Worm (Caenorhabditis elegans): Measurements from ENCODE around the gene Y54G2A.13.

Y54G2A.13 gene

DNA sequence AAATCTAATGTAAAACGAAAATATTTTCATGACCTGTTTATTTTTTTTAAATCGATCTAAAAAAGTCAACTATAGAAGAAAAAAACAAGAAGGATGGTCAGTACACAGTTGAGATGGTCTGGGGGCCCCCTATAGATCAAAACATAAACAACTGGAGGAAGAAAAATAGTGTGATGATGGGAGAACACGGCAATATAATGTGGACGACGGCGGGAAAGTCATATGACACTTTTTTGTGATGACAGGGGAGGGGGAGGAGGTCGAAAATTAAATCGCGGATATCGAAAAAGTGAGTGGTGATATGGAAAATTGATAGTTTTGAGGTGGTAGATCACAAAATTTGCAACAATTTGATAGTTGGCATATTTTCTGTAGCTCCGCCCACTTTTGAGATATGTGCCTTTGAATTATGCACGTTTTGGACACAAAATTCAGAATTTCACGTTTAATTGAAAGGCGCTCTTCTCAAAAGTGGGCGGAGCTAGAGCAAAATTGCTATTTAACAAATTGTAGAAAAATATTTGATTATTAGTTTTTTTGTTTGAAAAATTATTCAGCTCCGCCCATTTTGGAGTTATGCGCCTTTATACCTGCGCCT lies 46.1 kb downstream of the Y54G2A.13 start (continued):
- peak; percentile 76 for TF ChIP-seq nhr-85 (tag)
- TF ChIP-seq nhr-90 (tag; optimal IDR thresholded peaks at IDR 0.05; ENCODE audit: poor library complexity): peak; percentile 30
- no peak for TF ChIP-seq hlh-4 (tag; optimal IDR thresholded peaks at IDR 0.05)
- peak; percentile 28 for TF ChIP-seq C16A3.4 (tag; optimal IDR thresholded peaks at IDR 0.05)
- no peak for TF ChIP-seq mab-9 (GFP tag; IDR thresholded peaks at IDR 0.05)
- TF ChIP-seq nhr-71 (tag; optimal IDR thresholded peaks at IDR 0.05): peak; percentile 77
- peak; percentile 73 for TF ChIP-seq ama-1 (optimal IDR thresholded peaks at IDR 0.05)
- TF ChIP-seq sptf-1 (tag; optimal IDR thresholded peaks at IDR 0.05): no peak
- TF ChIP-seq mep-1 (tag; optimal IDR thresholded peaks at IDR 0.05): peak; percentile 75
- no peak for TF ChIP-seq snpc-4 (tag; optimal IDR thresholded peaks at IDR 0.05)
- TF ChIP-seq dpl-1 (GFP tag; optimal IDR thresholded peaks at IDR 0.05): peak in 2 of 3 experiments; percentile 3 to 22
- peak; percentile 22 for TF ChIP-seq rnt-1 (tag; optimal IDR thresholded peaks at IDR 0.05)
- TF ChIP-seq lin-15B (tag; optimal IDR thresholded peaks at IDR 0.05): no peak
- peak; percentile 8 for TF ChIP-seq sup-37 (GFP tag; optimal IDR thresholded peaks at IDR 0.05)
- no peak for TF ChIP-seq unc-30 (tag; optimal IDR thresholded peaks at IDR 0.05)
- TF ChIP-seq snu-23 (GFP tag; optimal IDR thresholded peaks at IDR 0.05): peak; percentile 56
- peak; percentile 72 for TF ChIP-seq lin-14 (GFP tag; optimal IDR thresholded peaks at IDR 0.05)
- peak; percentile 57 for TF ChIP-seq nhr-20 (tag; optimal IDR thresholded peaks at IDR 0.05)

- TF ChIP-seq zip-4 (GFP tag; optimal IDR thresholded peaks at IDR 0.05) (no peak), C04F5.9 (tag; optimal IDR thresholded peaks at IDR 0.05) (no peak), F16B12.6 (tag; optimal IDR thresholded peaks at IDR 0.05) (no peak), ama-1 (optimal IDR thresholded peaks at IDR 0.05) (peak; percentile 46), lir-3 (tag; optimal IDR thresholded peaks at IDR 0.05; ENCODE audit: poor library complexity) (no peak), mep-1 (tag; optimal IDR thresholded peaks at IDR 0.05) (peak; percentile 28), snu-23 (GFP tag; optimal IDR thresholded peaks at IDR 0.05) (no peak), nhr-90 (tag; optimal IDR thresholded peaks at IDR 0.05; ENCODE audit: poor library complexity) (no peak), zag-1 (tag; optimal IDR thresholded peaks at IDR 0.05) (no peak), grh-1 (GFP tag; IDR thresholded peaks at IDR 0.05) (peak; percentile 79), lin-14 (GFP tag; optimal IDR thresholded peaks at IDR 0.05) (peak; percentile 74), efl-1 (optimal IDR thresholded peaks at IDR 0.05) (no peak), efl-1 (GFP tag; optimal IDR thresholded peaks at IDR 0.05 in 1 of 2) (peak in 1 of 2 experiments; percentile 15), blmp-1 (tag; optimal IDR thresholded peaks at IDR 0.05) (peak; percentile 62), aha-1 (tag; optimal IDR thresholded peaks at IDR 0.05) (no peak), nhr-77 (tag; optimal IDR thresholded peaks at IDR 0.05) (no peak), nhr-19 (GFP tag; conservative IDR thresholded peaks at IDR 0.05) (0 out of 2 replicates have a peak, but pooled peaks have one; percentile 23), egl-13 (tag; optimal IDR thresholded peaks at IDR 0.05) (no peak), hlh-17 (GFP tag; optimal IDR thresholded peaks at IDR 0.05; ENCODE audit: borderline replicate concordance) (no peak), snpc-4 (tag; optimal IDR thresholded peaks at IDR 0.05) (no peak), nhr-85 (tag) (peak; percentile 94), dpl-1 (GFP tag; optimal IDR thresholded peaks at IDR 0.05) (peak in 2 of 3 experiments; percentile 20 to 45), mef-2 (tag; optimal IDR thresholded peaks at IDR 0.05) (no peak), hpl-2 (GFP tag; optimal IDR thresholded peaks at IDR 0.05) (no peak), pax-3 (tag; optimal IDR thresholded peaks at IDR 0.05) (peak; percentile 44), unc-98 (GFP tag; IDR thresholded peaks at IDR 0.05) (no peak), sptf-1 (tag; optimal IDR thresholded peaks at IDR 0.05) (no peak), lin-35 (GFP tag; optimal IDR thresholded peaks at IDR 0.05) (peak in 1 of 2 experiments; percentile 31)
Observed at ce11 chrIV:2772209-2772851, 47.2 kb downstream of the Y54G2A.13 start.

- no peak for TF ChIP-seq hlh-4 (tag; optimal IDR thresholded peaks at IDR 0.05)
- TF ChIP-seq nhr-47 (tag; optimal IDR thresholded peaks at IDR 0.05): no peak
- TF ChIP-seq blmp-1 (tag; optimal IDR thresholded peaks at IDR 0.05): no peak
- no peak for TF ChIP-seq xbp-1 (tag; optimal IDR thresholded peaks at IDR 0.05)
- TF ChIP-seq sup-37 (GFP tag; optimal IDR thresholded peaks at IDR 0.05): no peak
- no peak for TF ChIP-seq nhr-90 (tag; optimal IDR thresholded peaks at IDR 0.05; ENCODE audit: poor library complexity)
- TF ChIP-seq lir-3 (tag; optimal IDR thresholded peaks at IDR 0.05; ENCODE audit: poor library complexity): no peak
- no peak for TF ChIP-seq efl-1 (optimal IDR thresholded peaks at IDR 0.05)
- TF ChIP-seq efl-1 (GFP tag; optimal IDR thresholded peaks at IDR 0.05 in 1 of 2): peak in 1 of 2 experiments; percentile 74
Observed at ce11 chrIV:2771692-2772091, 47.8 kb downstream of the Y54G2A.13 start, which contains the start of gene Y54G2A.11. Gene Y54G2A.11, minus strand, starts transcription at chrIV:2771792.

Data from whole organism, L1 larva.